Worm (Caenorhabditis elegans) whole organism, young adult: ENCODE data around the gene C24H10.3.

Experiments
- B0035.1 ChIP-seq: sonication (generic microtip); optimal IDR thresholded peaks from 2 replicates; lab custom pipeline; 2016; ENCODE audit warnings: missing genetic modification characterization, mild to moderate bottlenecking, missing compliant biosample characterization, missing genotype, missing genetic modification reagents
- B0261.1 ChIP-seq: sonication (generic microtip); optimal IDR thresholded peaks from 2 replicates; lab custom pipeline; 2016; ENCODE audit warnings: mild to moderate bottlenecking, missing genetic modification characterization, moderate library complexity, missing compliant biosample characterization
- B0336.3 ChIP-seq: fragments of 200-800 bp; sonication (Bioruptor generic); IDR thresholded peaks from 2 replicates; pipeline ENCODE4 v1.3.6; 2022; ENCODE audit warnings: missing genetic modification characterization, missing compliant biosample characterization
- F39B2.1 ChIP-seq: fragments of 200-800 bp; sonication (Bioruptor generic); IDR thresholded peaks from 2 replicates; pipeline ENCODE4 v1.3.6; 2022; ENCODE audit warnings: missing genetic modification reagents, missing genetic modification characterization, missing compliant biosample characterization
- F52B5.7 ChIP-seq: sonication (generic microtip); optimal IDR thresholded peaks from 2 replicates; lab custom pipeline; 2016; ENCODE audit warnings: mild to moderate bottlenecking, missing genetic modification characterization, missing compliant biosample characterization
- T26A5.8 ChIP-seq: sonication (generic microtip); optimal IDR thresholded peaks from 2 replicates; lab custom pipeline; 2016; ENCODE audit warnings: missing genetic modification characterization, missing compliant biosample characterization
- Y53F4B.3 ChIP-seq: fragments of 200-800 bp; sonication (Bioruptor generic); IDR thresholded peaks from 2 replicates; pipeline ENCODE4 v1.3.6; 2022; ENCODE audit warnings: missing genetic modification reagents, missing genetic modification characterization, missing compliant biosample characterization
- akir-1 ChIP-seq: fragments of 200-800 bp; sonication (Bioruptor generic); optimal IDR thresholded peaks from 2 replicates; lab custom pipeline; 2018; ENCODE audit warnings: mild to moderate bottlenecking, missing genetic modification characterization, moderate library complexity, missing compliant biosample characterization
- aptf-2 ChIP-seq: fragments of 200-800 bp; sonication (Bioruptor generic); conservative IDR thresholded peaks from 2 replicates; pipeline ENCODE4 v1.3.6; 2022; ENCODE audit warnings: missing genetic modification reagents, missing genetic modification characterization, missing compliant biosample characterization
- atf-7 ChIP-seq: sonication (generic microtip); optimal IDR thresholded peaks from 2 replicates; lab custom pipeline; 2017; ENCODE audit warnings: mild to moderate bottlenecking, missing genetic modification characterization, missing compliant biosample characterization
- athp-1 ChIP-seq: sonication (generic microtip); optimal IDR thresholded peaks from 2 replicates; lab custom pipeline; 2017; ENCODE audit warnings: mild to moderate bottlenecking, missing genetic modification characterization, missing compliant biosample characterization
- attf-3 ChIP-seq: fragments of 200-800 bp; sonication (Bioruptor generic); conservative IDR thresholded peaks from 2 replicates; pipeline ENCODE4 v1.3.6; 2022; ENCODE audit warnings: missing genetic modification reagents, missing genetic modification characterization, missing compliant biosample characterization
- attf-5 ChIP-seq: fragments of 200-800 bp; sonication (Bioruptor generic); optimal IDR thresholded peaks from 2 replicates; lab custom pipeline; 2018; ENCODE audit warnings: mild to moderate bottlenecking, missing genetic modification characterization, missing compliant biosample characterization
- attf-6 ChIP-seq: fragments of 200-800 bp; sonication (Bioruptor generic); IDR thresholded peaks from 2 replicates; pipeline ENCODE4 v1.3.6; 2022; ENCODE audit warnings: missing genetic modification reagents, missing genetic modification characterization, missing compliant biosample characterization
- bed-1 ChIP-seq: fragments of 200-800 bp; sonication (Bioruptor generic); IDR thresholded peaks from 2 replicates; pipeline ENCODE4 v1.3.6; 2022; ENCODE audit warnings: missing genetic modification reagents, missing genetic modification characterization, missing compliant biosample characterization
- bed-2 ChIP-seq: fragments of 200-800 bp; sonication (Bioruptor generic); IDR thresholded peaks from 2 replicates; pipeline ENCODE4 v1.3.6; 2022; ENCODE audit warnings: missing genetic modification reagents, missing genetic modification characterization, missing compliant biosample characterization
- dpff-1 ChIP-seq: sonication (generic microtip); optimal IDR thresholded peaks from 2 replicates; lab custom pipeline; 2017; ENCODE audit warnings: mild to moderate bottlenecking, missing genetic modification characterization, missing compliant biosample characterization
- efl-1 ChIP-seq: fragments of 150-350 bp; optimal IDR thresholded peaks from 2 replicates; lab custom pipeline; 2014; ENCODE audit warnings: missing biosample characterization, missing genetic modification reagents, missing genetic modification characterization
- hmg-1.2 ChIP-seq: fragments of 200-800 bp; sonication (Bioruptor generic); IDR thresholded peaks from 2 replicates; pipeline ENCODE4 v1.3.6; 2022; ENCODE audit warnings: missing genetic modification reagents, missing genetic modification characterization, missing compliant biosample characterization
- hrde-1 ChIP-seq: sonication (generic microtip); optimal IDR thresholded peaks from 2 replicates; lab custom pipeline; 2016; ENCODE audit warnings: missing genetic modification characterization, mild to moderate bottlenecking, missing compliant biosample characterization, moderate library complexity, missing genotype, missing genetic modification reagents, borderline replicate concordance
- hsf-1 ChIP-seq: fragments of 200-800 bp; sonication (Bioruptor generic); IDR thresholded peaks from 2 replicates; pipeline ENCODE4 v1.3.6; 2022; ENCODE audit warnings: missing genetic modification reagents, missing genetic modification characterization, missing compliant biosample characterization
- lin-26 ChIP-seq: fragments of 200-800 bp; sonication (Bioruptor generic); IDR thresholded peaks from 2 replicates; pipeline ENCODE4 v1.3.6; 2022; ENCODE audit warnings: missing genetic modification reagents, missing genetic modification characterization, missing compliant biosample characterization
- lin-35 ChIP-seq, 3 experiments: fragments of 150-350 bp in 2 of 3; sonication (generic microtip) in 1 of 3; optimal IDR thresholded peaks; 2 replicates each; lab custom pipeline; 2014 to 2018; ENCODE audit warnings: missing biosample characterization in 3 of 3, missing genetic modification characterization in 3 of 3, missing genetic modification reagents in 3 of 3
- lin-54 ChIP-seq: fragments of 200-800 bp; sonication (Bioruptor generic); optimal IDR thresholded peaks from 2 replicates; lab custom pipeline; 2018; ENCODE audit warnings: mild to moderate bottlenecking, missing genetic modification characterization, missing compliant biosample characterization
- mel-28 ChIP-seq: sonication (generic microtip); optimal IDR thresholded peaks from 2 replicates; lab custom pipeline; 2016; ENCODE audit warnings: borderline replicate concordance, mild to moderate bottlenecking, missing genetic modification characterization, missing compliant biosample characterization
- nfya-2 ChIP-seq: fragments of 200-800 bp; sonication (Bioruptor generic); IDR thresholded peaks from 2 replicates; pipeline ENCODE4 v1.3.6; 2022; ENCODE audit warnings: missing genetic modification reagents, missing genetic modification characterization, missing compliant biosample characterization
- nhr-27 ChIP-seq: fragments of 200-800 bp; sonication (Bioruptor generic); optimal IDR thresholded peaks from 2 replicates; lab custom pipeline; 2018; ENCODE audit warnings: mild to moderate bottlenecking, missing genetic modification characterization, moderate library complexity, missing compliant biosample characterization
- nhr-80 ChIP-seq: sonication (generic microtip); optimal IDR thresholded peaks from 2 replicates; lab custom pipeline; 2016; ENCODE audit warnings: missing genetic modification characterization, missing compliant biosample characterization
- nhr-90 ChIP-seq: sonication (generic microtip); optimal IDR thresholded peaks from 2 replicates; lab custom pipeline; 2016; ENCODE audit warnings: missing genotype, mild to moderate bottlenecking, missing genetic modification characterization, missing compliant biosample characterization
- rcor-1 ChIP-seq: fragments of 200-800 bp; sonication (Bioruptor generic); IDR thresholded peaks from 2 replicates; pipeline ENCODE4 v1.3.6; 2022; ENCODE audit warnings: missing genetic modification reagents, missing genetic modification characterization, missing compliant biosample characterization
- sea-2 ChIP-seq: fragments of 200-800 bp; sonication (Bioruptor generic); IDR thresholded peaks from 2 replicates; pipeline ENCODE4 v1.3.6; 2022; ENCODE audit warnings: missing genetic modification characterization, missing compliant biosample characterization
- snpc-1.3 ChIP-seq: sonication (generic microtip); optimal IDR thresholded peaks from 2 replicates; lab custom pipeline; 2017; ENCODE audit warnings: missing genetic modification characterization, mild to moderate bottlenecking, missing compliant biosample characterization, antibody characterized with exemption, moderate library complexity, missing genotype, missing genetic modification reagents; ENCODE audit not compliant: insufficient read depth
- unc-130 ChIP-seq: sonication (generic microtip); optimal IDR thresholded peaks from 2 replicates; lab custom pipeline; 2016; ENCODE audit warnings: missing genetic modification reagents, missing genetic modification characterization, missing compliant biosample characterization
- zim-3 ChIP-seq: sonication (generic microtip); optimal IDR thresholded peaks from 2 replicates; lab custom pipeline; 2017; ENCODE audit warnings: mild to moderate bottlenecking, missing genetic modification characterization, moderate library complexity, missing compliant biosample characterization
- ztf-22 ChIP-seq: fragments of 200-800 bp; sonication (Bioruptor generic); optimal IDR thresholded peaks from 2 replicates; lab custom pipeline; 2018; ENCODE audit warnings: mild to moderate bottlenecking, missing genetic modification characterization, moderate library complexity, missing compliant biosample characterization

Gene C24H10.3

ce11 chrX:5085465-5085864 lies 24.6 kb downstream of the C24H10.3 start (continued):
- TF ChIP-seq sea-2 (GFP tag; lab: Robert Waterston, UW) (0 out of 2 replicates have a peak, but pooled peaks have one; percentile 74), hrde-1 (tag; lab: Kevin White, UChicago) (peak; percentile 55), B0261.1 (tag; lab: Kevin White, UChicago) (peak; percentile 98), nhr-90 (tag; lab: Kevin White, UChicago) (peak; percentile 89), F52B5.7 (tag; lab: Kevin White, UChicago) (peak; percentile 83), unc-130 (GFP tag; lab: Kevin White, UChicago) (peak; percentile 75), lin-54 (GFP tag; lab: Kevin White, UChicago) (peak; percentile 64), athp-1 (tag; lab: Kevin White, UChicago) (peak; percentile 65), attf-6 (peak; percentile 63; the same call in 1 of the 2 replicates), dpff-1 (tag; lab: Kevin White, UChicago) (no peak), ztf-22 (GFP tag; lab: Kevin White, UChicago) (peak; percentile 66), hmg-1.2 (GFP tag; lab: Robert Waterston, UW) (peak; percentile 86), bed-1 (GFP tag; lab: Robert Waterston, UW) (no peak), attf-5 (GFP tag; lab: Kevin White, UChicago) (peak; percentile 72), F39B2.1 (GFP tag; lab: Robert Waterston, UW) (no peak; the same call in 1 of the 2 replicates), snpc-1.3 (tag; lab: Kevin White, UChicago) (peak; percentile 90), rcor-1 (peak; percentile 83), nfya-2 (GFP tag; lab: Robert Waterston, UW) (no peak), zim-3 (peak; percentile 85), lin-35 (GFP tag; optimal IDR thresholded peaks at IDR 0.05; lab: Kevin White, UChicago) (peak in 1 of 3 experiments; percentile 82), B0336.3 (GFP tag; lab: Robert Waterston, UW) (peak; percentile 71; the same call in 1 of the 2 replicates), lin-26 (GFP tag; lab: Robert Waterston, UW) (peak; percentile 95), hsf-1 (GFP tag; lab: Robert Waterston, UW) (0 out of 2 replicates have a peak, but pooled peaks have one; percentile 45), nhr-27 (tag; lab: Kevin White, UChicago) (peak; percentile 52), aptf-2 (GFP tag; lab: Robert Waterston, UW) (no peak), bed-2 (GFP tag; lab: Robert Waterston, UW) (peak; percentile 74; the same call in 1 of the 2 replicates), Y53F4B.3 (GFP tag; lab: Robert Waterston, UW) (no peak), atf-7 (tag; lab: Kevin White, UChicago) (peak; percentile 86), B0035.1 (tag; lab: Kevin White, UChicago) (peak; percentile 75)

DNA sequence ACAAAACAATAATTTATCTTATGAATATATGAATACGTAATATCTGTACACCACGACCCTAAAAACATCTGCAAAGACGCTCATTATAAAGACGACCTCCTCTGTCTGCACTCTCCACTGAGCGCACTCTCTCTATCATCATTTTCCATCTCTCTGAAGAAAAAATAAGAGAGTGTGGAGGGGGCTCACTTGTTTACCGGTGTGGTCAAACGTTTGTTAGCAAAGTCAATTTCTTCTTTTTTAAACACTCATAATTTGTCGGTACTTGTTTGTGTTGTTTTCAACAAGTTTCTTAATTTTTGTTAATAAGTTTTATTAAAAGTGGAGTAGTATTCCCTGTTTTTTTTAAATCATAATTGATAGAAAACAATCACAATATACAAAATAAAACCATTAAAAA lies 25.4 kb downstream of the C24H10.3 start:
- peak; percentile 44; the same call in 1 of the 2 replicates for TF ChIP-seq hmg-1.2 (GFP tag; lab: Robert Waterston, UW)
- no peak for TF ChIP-seq attf-6

DNA sequence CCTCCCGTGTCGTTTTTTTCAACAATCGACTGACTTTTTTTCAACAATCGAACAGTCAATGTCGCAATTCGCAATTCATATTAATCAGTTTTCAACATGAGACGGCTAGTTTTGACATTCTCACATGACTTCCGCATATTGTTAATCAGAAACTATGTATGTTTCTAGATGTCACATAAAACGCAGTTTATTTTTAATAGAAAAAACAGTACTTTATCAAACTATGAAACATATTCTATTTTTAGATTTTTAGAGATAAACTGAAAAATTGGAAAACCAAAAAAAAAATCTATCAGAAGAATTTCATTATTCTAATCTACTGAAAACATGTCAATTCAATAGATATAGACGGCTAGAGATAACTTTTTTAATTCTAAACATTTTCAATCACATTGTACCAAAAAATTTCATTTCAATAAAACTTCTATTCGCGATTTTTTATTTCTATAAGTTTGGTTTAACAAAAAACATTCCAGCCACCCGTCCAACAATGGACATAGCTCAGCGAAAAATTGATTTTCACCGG lies 26.6 kb downstream of the C24H10.3 start, which contains the start of gene pnk-4:
Gene pnk-4 (plus strand): TSS at position 476 of the 526 bp plus-strand sequence.
- TF ChIP-seq efl-1 (GFP tag; lab: Kevin White, UChicago), result no peak

DNA sequence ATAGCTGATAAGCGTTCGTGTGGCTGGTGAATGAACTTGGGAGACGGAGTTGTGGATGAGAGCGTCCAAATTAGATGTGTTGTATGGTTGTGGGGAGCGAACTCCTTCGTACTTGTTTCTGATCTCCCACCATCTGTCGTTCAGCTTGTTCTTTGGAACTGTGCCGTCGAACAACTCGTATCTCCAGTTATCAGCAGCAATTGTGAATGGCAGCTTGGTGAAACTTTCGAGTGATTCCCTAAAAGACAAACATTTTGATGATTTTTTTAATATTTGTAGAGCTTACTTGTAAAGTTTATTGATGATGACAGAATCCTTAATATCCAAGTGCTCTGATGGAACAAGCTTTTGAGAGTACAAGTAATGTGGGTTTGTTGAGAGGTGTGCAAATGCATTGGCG lies 33.1 kb downstream of the C24H10.3 start:
- TF ChIP-seq T26A5.8 (tag; lab: Kevin White, UChicago) (no peak), nhr-27 (tag; lab: Kevin White, UChicago) (no peak), nhr-80 (tag; lab: Kevin White, UChicago) (peak; percentile 65), nfya-2 (GFP tag; lab: Robert Waterston, UW) (no peak), mel-28 (no peak), F39B2.1 (GFP tag; lab: Robert Waterston, UW) (no peak), akir-1 (no peak), attf-3 (GFP tag; lab: Robert Waterston, UW) (no peak)
